Worm (Caenorhabditis elegans): ENCODE data around the gene C54E10.10.

DNA sequence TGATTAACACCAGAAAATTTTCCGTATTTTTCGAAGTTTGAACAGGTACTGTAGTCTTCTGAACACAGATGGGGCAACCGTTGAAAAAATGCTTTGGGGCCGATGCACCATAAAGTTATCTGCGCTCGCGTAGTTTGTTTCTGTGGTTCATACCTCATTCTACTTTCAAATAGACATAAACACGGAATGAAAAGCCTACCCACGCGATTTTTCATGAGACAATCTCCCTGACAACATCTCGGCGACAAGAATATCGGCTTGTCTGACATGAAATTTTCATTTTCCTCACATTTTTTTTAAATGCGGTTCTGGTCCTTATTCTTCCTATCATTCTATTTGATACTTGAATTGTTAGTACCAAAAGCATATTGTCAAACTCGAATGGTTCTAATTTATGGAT lies 30.4 kb downstream of the C54E10.10 start, which contains the start of gene clec-257:
- TF ChIP-seq ceh-28 (tag; optimal IDR thresholded peaks at IDR 0.05) (no peak), unc-130 (GFP tag; optimal IDR thresholded peaks at IDR 0.05) (no peak), dmd-6 (GFP tag; IDR thresholded peaks at IDR 0.05) (no peak), egl-27 (tag; optimal IDR thresholded peaks at IDR 0.05) (no peak), mep-1 (tag; optimal IDR thresholded peaks at IDR 0.05) (no peak), zag-1 (tag; optimal IDR thresholded peaks at IDR 0.05) (no peak), zip-11 (GFP tag; IDR thresholded peaks at IDR 0.05) (no peak)

All from whole organism, L4 larva.